Fruit fly (Drosophila melanogaster) whole organism, embryonic: Measurements from ENCODE around the gene GstZ1.

Experiments
- CG1233 ChIP-seq: fragments of 200-800 bp; sonication (Bioruptor generic); optimal IDR thresholded peaks from 4 replicates; lab custom pipeline; 2018; ENCODE audit warnings: missing biosample characterization, mild to moderate bottlenecking, missing genetic modification characterization
- CG12769 ChIP-seq: fragments of 200-800 bp; sonication (Bioruptor generic); optimal IDR thresholded peaks from 2 replicates; lab custom pipeline; 2019; ENCODE audit warnings: missing biosample characterization, mild to moderate bottlenecking, missing genetic modification characterization, moderate library complexity
- CG13296 ChIP-seq: fragments of 200-800 bp; sonication (Bioruptor generic); optimal IDR thresholded peaks from 3 replicates; lab custom pipeline; 2018; ENCODE audit warnings: missing biosample characterization, mild to moderate bottlenecking, missing genetic modification characterization
- CG14050 ChIP-seq: fragments of 200-800 bp; sonication (Bioruptor generic); IDR thresholded peaks from 3 replicates; pipeline ENCODE4 v1.3.6; 2022; ENCODE audit warnings: missing biosample characterization, missing genetic modification characterization
- CG15479 ChIP-seq: fragments of 200-800 bp; sonication (Bioruptor generic); optimal IDR thresholded peaks from 3 replicates; lab custom pipeline; 2019; ENCODE audit warnings: missing biosample characterization, mild to moderate bottlenecking, missing genetic modification characterization, moderate library complexity
- CG18262 ChIP-seq: fragments of 200-800 bp; optimal IDR thresholded peaks from 3 replicates; lab custom pipeline; 2019; ENCODE audit warnings: missing biosample characterization, mild to moderate bottlenecking, missing genetic modification characterization, moderate library complexity
- CG2199 ChIP-seq: fragments of 200-800 bp; sonication (Bioruptor generic); IDR thresholded peaks from 3 replicates; pipeline ENCODE4 v1.3.6; 2022; ENCODE audit warnings: missing biosample characterization, missing genetic modification characterization
- CG30020 ChIP-seq: fragments of 200-800 bp; optimal IDR thresholded peaks from 2 replicates; lab custom pipeline; 2019; ENCODE audit warnings: missing biosample characterization, mild to moderate bottlenecking, missing genetic modification characterization, moderate library complexity
- CG30431 ChIP-seq: fragments of 200-800 bp; sonication (Bioruptor generic); optimal IDR thresholded peaks from 2 replicates; lab custom pipeline; 2017; ENCODE audit warnings: missing biosample characterization, missing genetic modification characterization
- CG32772 ChIP-seq: fragments of 200-800 bp; sonication (Bioruptor generic); IDR thresholded peaks from 2 replicates; pipeline ENCODE4 v1.3.6; 2022; ENCODE audit warnings: missing biosample characterization, missing genetic modification characterization
- CG4360 ChIP-seq: fragments of 200-800 bp; sonication (Bioruptor generic); IDR thresholded peaks from 2 replicates; pipeline ENCODE4 v1.3.6; 2022; ENCODE audit warnings: missing biosample characterization, missing genetic modification characterization
- CG4424 ChIP-seq: fragments of 200-800 bp; sonication (Bioruptor generic); optimal IDR thresholded peaks from 3 replicates; lab custom pipeline; 2016; ENCODE audit warnings: missing biosample characterization, missing genetic modification characterization
- CG4707 ChIP-seq: fragments of 200-800 bp; sonication (Bioruptor generic); optimal IDR thresholded peaks from 2 replicates; lab custom pipeline; 2018; ENCODE audit warnings: missing biosample characterization, mild to moderate bottlenecking, missing genetic modification characterization, moderate library complexity
- CG4730 ChIP-seq: fragments of 200-800 bp; sonication (Bioruptor generic); IDR thresholded peaks from 2 replicates; pipeline ENCODE4 v1.3.6; 2022; ENCODE audit warnings: missing biosample characterization, missing genetic modification characterization
- CG5180 ChIP-seq: fragments of 200-800 bp; sonication (Bioruptor generic); optimal IDR thresholded peaks from 3 replicates; lab custom pipeline; 2017; ENCODE audit warnings: missing biosample characterization, missing genetic modification characterization, mild to moderate bottlenecking, moderate library complexity, missing genetic modification reagents
- CG6175 ChIP-seq: fragments of 200-800 bp; sonication (Bioruptor generic); IDR thresholded peaks from 3 replicates; pipeline ENCODE4 v1.3.6; 2022; ENCODE audit warnings: missing biosample characterization, missing genetic modification characterization
- CG9437 ChIP-seq: fragments of 200-800 bp; sonication (Bioruptor generic); optimal IDR thresholded peaks from 2 replicates; lab custom pipeline; 2018; ENCODE audit warnings: missing biosample characterization, mild to moderate bottlenecking, missing genetic modification characterization
- Dp ChIP-seq: fragments of 200-800 bp; sonication (Bioruptor generic); optimal IDR thresholded peaks from 2 replicates; lab custom pipeline; 2018; ENCODE audit warnings: missing biosample characterization, mild to moderate bottlenecking, missing genetic modification characterization, moderate library complexity
- Hr78 ChIP-seq, 2 experiments: fragments of 200-800 bp in 1 of 2; fragments of >200 bp in 1 of 2; sonication (Bioruptor generic) in 1 of 2; optimal IDR thresholded peaks; 2 replicates each; lab custom pipeline; 2017 to 2019; ENCODE audit warnings: missing biosample characterization in 2 of 2, missing genetic modification characterization in 2 of 2, mild to moderate bottlenecking in 1 of 2, moderate library complexity in 1 of 2
- Med ChIP-seq: fragments of 200-800 bp; sonication (Bioruptor generic); peaks from one replicate; lab custom pipeline; 2016; ENCODE audit warnings: missing biosample characterization, missing genetic modification characterization, mild to moderate bottlenecking, inconsistent platforms, moderate library complexity
- NFAT ChIP-seq: fragments of 200-800 bp; sonication (Bioruptor generic); IDR thresholded peaks from 2 replicates; pipeline ENCODE4 v1.3.6; 2022; ENCODE audit warnings: missing biosample characterization, missing genetic modification characterization
- Neu2 ChIP-seq: fragments of 200-800 bp; sonication (Bioruptor generic); optimal IDR thresholded peaks from 3 replicates; lab custom pipeline; 2016; ENCODE audit warnings: missing biosample characterization, missing genetic modification characterization, borderline replicate concordance
- NfI ChIP-seq: fragments of 200-800 bp; sonication (Bioruptor generic); optimal IDR thresholded peaks from 3 replicates; lab custom pipeline; 2018; ENCODE audit warnings: missing biosample characterization, mild to moderate bottlenecking, missing genetic modification characterization, moderate library complexity
- Pdp1 ChIP-seq, 2 experiments: fragments of 200-800 bp; sonication (Bioruptor generic); optimal IDR thresholded peaks; 3 replicates each; lab custom pipeline; 2016; ENCODE audit warnings: missing biosample characterization in 2 of 2, missing genetic modification characterization in 2 of 2, mild to moderate bottlenecking in 1 of 2, moderate library complexity in 1 of 2
- Trl ChIP-seq, 3 experiments: fragments of >200 bp in 2 of 3; fragments of 200-800 bp in 1 of 3; sonication (Bioruptor generic) in 1 of 3; optimal IDR thresholded peaks; 2 replicates in 1 of 3; 3 replicates in 2 of 3; lab custom pipeline; 2016 to 2017; ENCODE audit warnings: missing biosample characterization in 1 of 3, missing genetic modification characterization in 1 of 3
- abd-A ChIP-seq: fragments of 200-800 bp; sonication (Bioruptor generic); optimal IDR thresholded peaks from 3 replicates; lab custom pipeline; 2019; ENCODE audit warnings: missing biosample characterization, mild to moderate bottlenecking, missing genetic modification characterization, moderate library complexity
- ac ChIP-seq: fragments of 200-800 bp; sonication (Bioruptor generic); optimal IDR thresholded peaks from 3 replicates; lab custom pipeline; 2017; ENCODE audit warnings: missing biosample characterization, mild to moderate bottlenecking, missing genetic modification characterization
- amos ChIP-seq: fragments of 200-800 bp; sonication (Bioruptor generic); IDR thresholded peaks from 2 replicates; pipeline ENCODE4 v1.3.6; 2022; ENCODE audit warnings: missing biosample characterization, missing genetic modification characterization; ENCODE audit not compliant: partially characterized antibody
- ase ChIP-seq: fragments of 200-800 bp; sonication (Bioruptor generic); IDR thresholded peaks from 3 replicates; pipeline ENCODE4 v1.3.6; 2022; ENCODE audit warnings: missing biosample characterization, missing genetic modification characterization
- cad ChIP-seq: fragments of >200 bp; optimal IDR thresholded peaks from 2 replicates; lab custom pipeline; 2017; ENCODE audit warnings: missing biosample characterization, missing genetic modification characterization
- cg ChIP-seq: fragments of 200-800 bp; sonication (Bioruptor generic); optimal IDR thresholded peaks from 3 replicates; lab custom pipeline; 2019; ENCODE audit warnings: missing biosample characterization, mild to moderate bottlenecking, missing genetic modification characterization, moderate library complexity
- chinmo ChIP-seq: fragments of 200-800 bp; sonication (Bioruptor generic); IDR thresholded peaks from 4 replicates; pipeline ENCODE4 v1.3.6; 2022; ENCODE audit warnings: missing biosample characterization, missing genetic modification characterization; ENCODE audit not compliant: partially characterized antibody
- ci ChIP-seq: fragments of 200-800 bp; sonication (Bioruptor generic); IDR thresholded peaks from 3 replicates; pipeline ENCODE4 v1.3.6; 2022; ENCODE audit warnings: missing biosample characterization, missing genetic modification characterization
- crol ChIP-seq: fragments of 200-800 bp; sonication (Bioruptor generic); IDR thresholded peaks from 2 replicates; pipeline ENCODE4 v1.3.6; 2022; ENCODE audit warnings: missing biosample characterization, missing genetic modification characterization
- en ChIP-seq: fragments of 200-800 bp; sonication (Bioruptor generic); optimal IDR thresholded peaks from 2 replicates; lab custom pipeline; 2016; ENCODE audit warnings: missing biosample characterization, missing genetic modification characterization
- eve ChIP-seq, 2 experiments: fragments of >200 bp; optimal IDR thresholded peaks; 2 replicates each; lab custom pipeline; 2017; ENCODE audit warnings: missing biosample characterization in 2 of 2, missing genetic modification characterization in 2 of 2
- gcm2 ChIP-seq: fragments of 200-800 bp; sonication (Bioruptor generic); optimal IDR thresholded peaks from 2 replicates; lab custom pipeline; 2016; ENCODE audit warnings: missing biosample characterization, missing genetic modification characterization
- gro ChIP-seq: fragments of 200-800 bp; sonication (Bioruptor generic); optimal IDR thresholded peaks from 2 replicates; lab custom pipeline; 2016; ENCODE audit warnings: missing biosample characterization, missing genetic modification characterization
- tll ChIP-seq, 2 experiments: fragments of 200-800 bp in 1 of 2; fragments of >200 bp in 1 of 2; sonication (Bioruptor generic) in 1 of 2; optimal IDR thresholded peaks; 2 replicates each; lab custom pipeline; 2017 to 2019; ENCODE audit warnings: missing biosample characterization in 2 of 2, missing genetic modification characterization in 2 of 2, mild to moderate bottlenecking in 1 of 2, moderate library complexity in 1 of 2
- vvl ChIP-seq: fragments of 200-800 bp; sonication (Bioruptor generic); IDR thresholded peaks from 2 replicates; pipeline ENCODE4 v1.3.6; 2022; ENCODE audit warnings: missing biosample characterization, missing genetic modification characterization

Gene GstZ1

DNA sequence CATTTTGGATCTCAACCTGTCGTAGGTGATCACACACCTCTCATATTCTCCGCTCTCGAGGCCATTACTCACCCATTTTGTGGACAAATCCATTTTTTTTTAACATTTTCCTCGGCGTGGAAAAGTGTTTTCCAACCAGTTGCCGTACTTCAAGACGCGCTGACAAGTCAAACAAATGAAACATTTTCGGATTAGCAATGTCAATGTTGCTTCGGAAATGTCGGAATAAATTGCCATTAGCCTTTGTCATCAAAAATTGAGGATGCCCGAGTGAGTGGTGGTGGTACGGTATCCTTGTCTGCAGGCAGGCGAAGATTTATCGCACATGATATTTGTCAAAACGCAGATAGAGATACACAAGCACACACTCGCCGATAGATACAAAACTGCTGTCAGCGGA, 29.0 kb downstream of the GstZ1 start:
- TF ChIP-seq Neu2 (peak; percentile 2), cad (GFP tag; lab: Kevin White, UChicago) (no peak), CG5180 (GFP tag; lab: Kevin White, UChicago) (no peak), CG30020 (tag; lab: Kevin White, UChicago) (no peak), CG2199 (GFP tag; lab: Robert Waterston, UW) (peak; percentile 15; the same call in 1 of the 3 replicates), CG13296 (GFP tag; lab: Kevin White, UChicago) (no peak), en (GFP tag; lab: Kevin White, UChicago) (no peak), CG14050 (GFP tag; lab: Robert Waterston, UW) (no peak), ac (GFP tag; lab: Kevin White, UChicago) (peak; percentile 3), CG9437 (GFP tag; lab: Kevin White, UChicago) (no peak), Dp (GFP tag; lab: Kevin White, UChicago) (no peak), Trl (optimal IDR thresholded peaks at IDR 0.05; lab: Kevin White, UChicago) (peak in 1 of 2 experiments; percentile 5), Trl (GFP tag; optimal IDR thresholded peaks at IDR 0.05; lab: Kevin White, UChicago) (no peak), CG15479 (peak; percentile 18), CG4424 (GFP tag; lab: Kevin White, UChicago) (no peak), CG4707 (GFP tag; lab: Kevin White, UChicago) (no peak), NFAT (GFP tag; lab: Robert Waterston, UW) (no peak), tll (GFP tag; optimal IDR thresholded peaks at IDR 0.05; lab: Kevin White, UChicago) (peak in 1 of 2 experiments; percentile 53), CG32772 (GFP tag; lab: Robert Waterston, UW) (no peak), ase (GFP tag; lab: Robert Waterston, UW) (no peak), Med (GFP tag; lab: Kevin White, UChicago) (peak; percentile 20)

DNA sequence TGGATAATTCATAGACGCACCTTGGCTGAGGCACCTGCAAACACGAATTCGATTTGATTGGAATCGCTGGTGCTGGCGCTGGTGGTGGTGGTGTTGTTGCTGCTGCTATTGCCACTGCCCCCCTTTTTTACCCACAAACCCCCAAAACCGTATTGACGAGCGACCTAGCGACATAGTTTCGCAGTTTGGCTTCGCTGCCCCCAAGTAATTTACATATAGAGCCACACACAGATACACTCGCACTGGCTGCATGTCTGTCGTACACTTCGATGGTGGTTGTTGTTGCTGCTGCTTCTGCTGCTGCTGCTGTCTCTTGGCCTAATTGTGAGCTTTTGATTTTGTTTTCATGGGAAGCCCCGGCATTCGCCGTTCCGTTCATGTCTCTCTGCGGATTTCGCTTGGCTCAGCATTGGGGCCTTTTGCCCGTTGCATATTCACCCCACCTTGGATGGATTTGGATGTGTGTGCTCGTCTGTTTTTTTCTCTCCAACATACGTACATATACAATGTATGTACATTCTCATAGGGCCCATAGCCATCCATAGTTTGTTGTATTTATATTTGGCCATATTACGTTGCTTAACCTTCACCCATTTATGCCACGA, 32.2 kb downstream of the GstZ1 start:
- TF ChIP-seq CG4360 (GFP tag; lab: Robert Waterston, UW) = peak; percentile 32; the same call in 1 of the 2 replicates
- peak; percentile 18 for TF ChIP-seq abd-A (tag; lab: Kevin White, UChicago)
- peak; percentile 13; the same call in 1 of the 3 replicates for TF ChIP-seq ci (GFP tag; lab: Robert Waterston, UW)
- TF ChIP-seq CG30431 (GFP tag; lab: Kevin White, UChicago) = no peak
- TF ChIP-seq gro = no peak
- peak in 1 of 2 experiments; percentile 25 for TF ChIP-seq Hr78 (GFP tag; optimal IDR thresholded peaks at IDR 0.05; lab: Kevin White, UChicago)
- 0 out of 2 replicates have a peak, but pooled peaks have one; percentile 30 for TF ChIP-seq CG4730 (GFP tag; lab: Robert Waterston, UW)
- no peak for TF ChIP-seq gcm2
- TF ChIP-seq chinmo (GFP tag; lab: Robert Waterston, UW) = 0 out of 4 replicates have a peak, but pooled peaks have one; percentile 46
- no peak for TF ChIP-seq CG1233 (GFP tag; lab: Kevin White, UChicago)
- TF ChIP-seq CG12769 = peak; percentile 63
- peak; percentile 81 for TF ChIP-seq vvl (GFP tag; lab: Robert Waterston, UW)
- peak; percentile 64 for TF ChIP-seq Med (GFP tag; lab: Kevin White, UChicago)
- peak; percentile 47; the same call in 1 of the 2 replicates for TF ChIP-seq crol (GFP tag; lab: Robert Waterston, UW)
- 0 out of 3 replicates have a peak, but pooled peaks have one; percentile 49 for TF ChIP-seq CG6175 (GFP tag; lab: Robert Waterston, UW)
- no peak for TF ChIP-seq eve (GFP tag; optimal IDR thresholded peaks at IDR 0.05; lab: Kevin White, UChicago)
- peak; percentile 49 for TF ChIP-seq cg

DNA sequence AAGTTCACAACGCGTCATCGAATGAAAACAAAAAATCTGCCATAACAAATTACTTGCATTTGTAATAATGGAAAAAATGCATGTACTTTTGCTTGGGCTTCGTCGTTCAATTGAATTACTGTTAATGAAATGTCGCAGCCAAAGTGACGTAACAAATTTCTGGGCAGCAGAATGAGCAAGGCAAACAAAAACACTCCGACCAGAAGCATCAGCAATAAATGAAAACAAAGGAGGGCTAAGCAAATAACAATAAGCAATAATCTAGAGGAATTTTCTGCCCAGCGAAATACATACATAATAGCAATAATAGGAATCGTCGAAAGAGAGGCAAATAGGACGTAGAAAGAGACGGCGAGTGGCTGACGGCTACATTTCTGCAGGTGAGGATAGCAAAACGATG, 34.0 kb downstream of the GstZ1 start:
- no peak for TF ChIP-seq amos (GFP tag; lab: Robert Waterston, UW)
- TF ChIP-seq Pdp1 (GFP tag; optimal IDR thresholded peaks at IDR 0.05; lab: Kevin White, UChicago) = peak in 1 of 2 experiments; percentile 64
- TF ChIP-seq CG18262 = no peak
- no peak for TF ChIP-seq NfI (GFP tag; lab: Kevin White, UChicago)
